Worm (Caenorhabditis elegans) whole organism, young adult: Measurements from ENCODE around the gene T23F11.6.
A peak's percentile ranks its signal among the peaks of the same experiment; 100 is the strongest.

Experiments used
- B0035.1 ChIP-seq: sonication (generic microtip); optimal IDR thresholded peaks from 2 replicates; lab custom pipeline; 2016; ENCODE audit warnings: missing genetic modification characterization, mild to moderate bottlenecking, missing compliant biosample characterization, missing genotype, missing genetic modification reagents
- C17E4.6 ChIP-seq: fragments of 200-800 bp; sonication (Bioruptor generic); IDR thresholded peaks from 2 replicates; pipeline ENCODE4 v1.3.6; 2022; ENCODE audit warnings: missing genetic modification reagents, missing genetic modification characterization, missing compliant biosample characterization
- D2030.7 ChIP-seq: fragments of 200-800 bp; sonication (Bioruptor generic); IDR thresholded peaks from 2 replicates; pipeline ENCODE4 v1.3.6; 2022; ENCODE audit warnings: missing genetic modification reagents, missing genetic modification characterization, missing compliant biosample characterization
- F23B12.7 ChIP-seq: sonication (generic microtip); optimal IDR thresholded peaks from 2 replicates; lab custom pipeline; 2017; ENCODE audit warnings: missing genetic modification characterization, mild to moderate bottlenecking, missing compliant biosample characterization, antibody characterized with exemption, moderate library complexity; ENCODE audit not compliant: insufficient read depth
- F55B11.4 ChIP-seq: sonication (generic microtip); optimal IDR thresholded peaks from 2 replicates; lab custom pipeline; 2016; ENCODE audit warnings: missing compliant biosample characterization, missing genetic modification characterization, borderline replicate concordance; ENCODE audit not compliant: insufficient read depth
- T26A5.8 ChIP-seq: sonication (generic microtip); optimal IDR thresholded peaks from 2 replicates; lab custom pipeline; 2016; ENCODE audit warnings: missing genetic modification characterization, missing compliant biosample characterization
- Y53F4B.3 ChIP-seq: fragments of 200-800 bp; sonication (Bioruptor generic); IDR thresholded peaks from 2 replicates; pipeline ENCODE4 v1.3.6; 2022; ENCODE audit warnings: missing genetic modification reagents, missing genetic modification characterization, missing compliant biosample characterization
- Y53G8AR.9 ChIP-seq: fragments of 200-800 bp; sonication (Bioruptor generic); conservative IDR thresholded peaks from 2 replicates; pipeline ENCODE4 v1.3.6; 2022; ENCODE audit warnings: missing genetic modification reagents, missing genetic modification characterization, missing compliant biosample characterization
- Y56A3A.18 ChIP-seq: fragments of 200-800 bp; sonication (Bioruptor generic); IDR thresholded peaks from 2 replicates; pipeline ENCODE4 v1.3.6; 2022; ENCODE audit warnings: missing genetic modification reagents, missing genetic modification characterization, missing compliant biosample characterization
- Y79H2A.3 ChIP-seq: fragments of 200-800 bp; sonication (Bioruptor generic); conservative IDR thresholded peaks from 2 replicates; pipeline ENCODE4 v1.3.6; 2022; ENCODE audit warnings: missing genetic modification reagents, missing genetic modification characterization, missing compliant biosample characterization
- Y95B8A.8 ChIP-seq: fragments of 200-800 bp; sonication (Bioruptor generic); IDR thresholded peaks from 2 replicates; pipeline ENCODE4 v1.3.6; 2022; ENCODE audit warnings: missing genetic modification reagents, missing genetic modification characterization, missing compliant biosample characterization
- ZK185.1 ChIP-seq: sonication (generic microtip); optimal IDR thresholded peaks from 2 replicates; lab custom pipeline; 2016; ENCODE audit warnings: mild to moderate bottlenecking, missing genetic modification characterization, missing compliant biosample characterization; ENCODE audit not compliant: poor library complexity, severe bottlenecking
- atf-7 ChIP-seq: sonication (generic microtip); optimal IDR thresholded peaks from 2 replicates; lab custom pipeline; 2017; ENCODE audit warnings: mild to moderate bottlenecking, missing genetic modification characterization, missing compliant biosample characterization
- attf-6 ChIP-seq: fragments of 200-800 bp; sonication (Bioruptor generic); IDR thresholded peaks from 2 replicates; pipeline ENCODE4 v1.3.6; 2022; ENCODE audit warnings: missing genetic modification reagents, missing genetic modification characterization, missing compliant biosample characterization
- bed-2 ChIP-seq: fragments of 200-800 bp; sonication (Bioruptor generic); IDR thresholded peaks from 2 replicates; pipeline ENCODE4 v1.3.6; 2022; ENCODE audit warnings: missing genetic modification reagents, missing genetic modification characterization, missing compliant biosample characterization
- ccch-3 ChIP-seq: fragments of 200-800 bp; sonication (Bioruptor generic); optimal IDR thresholded peaks from 2 replicates; lab custom pipeline; 2018; ENCODE audit warnings: mild to moderate bottlenecking, missing genetic modification characterization, missing compliant biosample characterization
- ceh-100 ChIP-seq: fragments of 200-800 bp; sonication (Bioruptor generic); IDR thresholded peaks from 2 replicates; pipeline ENCODE4 v1.3.6; 2022; ENCODE audit warnings: missing genetic modification reagents, missing genetic modification characterization, missing compliant biosample characterization
- ceh-27 ChIP-seq: fragments of 200-800 bp; sonication (Bioruptor generic); optimal IDR thresholded peaks from 2 replicates; lab custom pipeline; 2018; ENCODE audit warnings: mild to moderate bottlenecking, missing genetic modification characterization, moderate library complexity, missing compliant biosample characterization
- ceh-79 ChIP-seq: sonication (generic microtip); optimal IDR thresholded peaks from 2 replicates; lab custom pipeline; 2017; ENCODE audit warnings: mild to moderate bottlenecking, missing genetic modification characterization, missing compliant biosample characterization
- ceh-91 ChIP-seq: fragments of 200-800 bp; sonication (Bioruptor generic); IDR thresholded peaks from 2 replicates; pipeline ENCODE4 v1.3.6; 2022; ENCODE audit warnings: missing genetic modification reagents, missing genetic modification characterization, missing compliant biosample characterization
- gei-17 ChIP-seq: fragments of 200-800 bp; sonication (Bioruptor generic); optimal IDR thresholded peaks from 2 replicates; lab custom pipeline; 2018; ENCODE audit warnings: mild to moderate bottlenecking, missing genetic modification characterization, missing compliant biosample characterization
- him-1 ChIP-seq: sonication (generic microtip); optimal IDR thresholded peaks from 2 replicates; lab custom pipeline; 2016; ENCODE audit warnings: missing genotype, missing genetic modification reagents, missing genetic modification characterization, missing compliant biosample characterization
- hmg-1.2 ChIP-seq: fragments of 200-800 bp; sonication (Bioruptor generic); IDR thresholded peaks from 2 replicates; pipeline ENCODE4 v1.3.6; 2022; ENCODE audit warnings: missing genetic modification reagents, missing genetic modification characterization, missing compliant biosample characterization
- lag-1 ChIP-seq: fragments of 200-800 bp; sonication (Bioruptor generic); IDR thresholded peaks from 2 replicates; pipeline ENCODE4 v1.3.6; 2022; ENCODE audit warnings: missing genetic modification reagents, missing genetic modification characterization, missing compliant biosample characterization
- lin-54 ChIP-seq: fragments of 200-800 bp; sonication (Bioruptor generic); optimal IDR thresholded peaks from 2 replicates; lab custom pipeline; 2018; ENCODE audit warnings: mild to moderate bottlenecking, missing genetic modification characterization, missing compliant biosample characterization
- madf-10 ChIP-seq: sonication (generic microtip); optimal IDR thresholded peaks from 2 replicates; lab custom pipeline; 2016; ENCODE audit warnings: mild to moderate bottlenecking, missing genetic modification characterization, missing compliant biosample characterization
- madf-6 ChIP-seq: fragments of 200-800 bp; sonication (Bioruptor generic); IDR thresholded peaks from 2 replicates; pipeline ENCODE4 v1.3.6; 2022; ENCODE audit warnings: missing genetic modification reagents, missing genetic modification characterization, missing compliant biosample characterization
- mcd-1 ChIP-seq: fragments of 200-800 bp; sonication (Bioruptor generic); IDR thresholded peaks from 2 replicates; pipeline ENCODE4 v1.3.6; 2022; ENCODE audit warnings: missing genetic modification reagents, missing genetic modification characterization, missing compliant biosample characterization
- nhr-27 ChIP-seq: fragments of 200-800 bp; sonication (Bioruptor generic); optimal IDR thresholded peaks from 2 replicates; lab custom pipeline; 2018; ENCODE audit warnings: mild to moderate bottlenecking, missing genetic modification characterization, moderate library complexity, missing compliant biosample characterization
- nhr-80 ChIP-seq: sonication (generic microtip); optimal IDR thresholded peaks from 2 replicates; lab custom pipeline; 2016; ENCODE audit warnings: missing genetic modification characterization, missing compliant biosample characterization
- nhr-90 ChIP-seq: sonication (generic microtip); optimal IDR thresholded peaks from 2 replicates; lab custom pipeline; 2016; ENCODE audit warnings: missing genotype, mild to moderate bottlenecking, missing genetic modification characterization, missing compliant biosample characterization
- pbrm-1 ChIP-seq: fragments of 200-800 bp; sonication (Bioruptor generic); IDR thresholded peaks from 2 replicates; pipeline ENCODE4 v1.3.6; 2022; ENCODE audit warnings: missing genetic modification reagents, missing genetic modification characterization, missing compliant biosample characterization
- repo-1 ChIP-seq: sonication (generic microtip); optimal IDR thresholded peaks from 2 replicates; lab custom pipeline; 2017; ENCODE audit warnings: mild to moderate bottlenecking, missing genetic modification characterization, missing compliant biosample characterization
- sptf-2 ChIP-seq: fragments of 200-800 bp; sonication (Bioruptor generic); optimal IDR thresholded peaks from 2 replicates; lab custom pipeline; 2018; ENCODE audit warnings: mild to moderate bottlenecking, missing genetic modification characterization, missing compliant biosample characterization
- tbp1 ChIP-seq: fragments of 200-800 bp; sonication (Bioruptor generic); optimal IDR thresholded peaks from 2 replicates; lab custom pipeline; 2018; ENCODE audit warnings: mild to moderate bottlenecking, missing genetic modification characterization, missing compliant biosample characterization
- unc-62 ChIP-seq: fragments of 150-350 bp; optimal IDR thresholded peaks from 2 replicates; lab custom pipeline; 2014; ENCODE audit warnings: missing biosample characterization, missing genetic modification reagents, missing genetic modification characterization
- zfh-2 ChIP-seq: fragments of 200-800 bp; sonication (Bioruptor generic); conservative IDR thresholded peaks from 2 replicates; pipeline ENCODE4 v1.3.6; 2022; ENCODE audit warnings: missing genetic modification reagents, missing genetic modification characterization, missing compliant biosample characterization
- ztf-18 ChIP-seq: sonication (generic microtip); optimal IDR thresholded peaks from 2 replicates; lab custom pipeline; 2016; ENCODE audit warnings: missing genotype, mild to moderate bottlenecking, missing genetic modification characterization, missing compliant biosample characterization
- ztf-28 ChIP-seq: fragments of 200-800 bp; sonication (Bioruptor generic); IDR thresholded peaks from 2 replicates; pipeline ENCODE4 v1.3.6; 2022; ENCODE audit warnings: missing genetic modification reagents, missing genetic modification characterization, missing compliant biosample characterization

Gene T23F11.6

ce11 chrIII:4689595-4689994 lies 41.9 kb upstream of the T23F11.6 start (continued):
- TF ChIP-seq ZK185.1 (peak; percentile 85), nhr-27 (tag; lab: Kevin White, UChicago) (no peak), Y53F4B.3 (GFP tag; lab: Robert Waterston, UW) (peak; percentile 74; the same call in 1 of the 2 replicates), pbrm-1 (GFP tag; lab: Robert Waterston, UW) (peak; percentile 66), bed-2 (GFP tag; lab: Robert Waterston, UW) (no peak), sptf-2 (GFP tag; lab: Kevin White, UChicago) (peak; percentile 87), tbp1 (GFP tag; lab: Kevin White, UChicago) (peak; percentile 98), Y56A3A.18 (GFP tag; lab: Robert Waterston, UW) (0 out of 2 replicates have a peak, but pooled peaks have one; percentile 45), him-1 (tag; lab: Kevin White, UChicago) (peak; percentile 88), F23B12.7 (tag; lab: Kevin White, UChicago) (peak; percentile 82), Y53G8AR.9 (GFP tag; lab: Robert Waterston, UW) (peak; percentile 77), lin-54 (GFP tag; lab: Kevin White, UChicago) (peak; percentile 77), ceh-79 (tag; lab: Kevin White, UChicago) (peak; percentile 64), C17E4.6 (no peak), repo-1 (peak; percentile 83), ceh-91 (GFP tag; lab: Robert Waterston, UW) (0 out of 2 replicates have a peak, but pooled peaks have one; percentile 26), Y95B8A.8 (GFP tag; lab: Robert Waterston, UW) (0 out of 2 replicates have a peak, but pooled peaks have one; percentile 63), madf-6 (GFP tag; lab: Robert Waterston, UW) (peak; percentile 74; the same call in 1 of the 2 replicates), ztf-18 (tag; lab: Kevin White, UChicago) (peak; percentile 89), zfh-2 (no peak), gei-17 (peak; percentile 29), mcd-1 (GFP tag; lab: Robert Waterston, UW) (no peak), T26A5.8 (tag; lab: Kevin White, UChicago) (peak; percentile 79), D2030.7 (GFP tag; lab: Robert Waterston, UW) (peak; percentile 86), atf-7 (peak; percentile 69), Y79H2A.3 (GFP tag; lab: Robert Waterston, UW) (0 out of 2 replicates have a peak, but pooled peaks have one; percentile 44), F55B11.4 (tag; lab: Kevin White, UChicago) (no peak), B0035.1 (tag; lab: Kevin White, UChicago) (peak; percentile 17), madf-10 (tag; lab: Kevin White, UChicago) (peak; percentile 74), unc-62 (peak; percentile 26), lag-1 (GFP tag; lab: Robert Waterston, UW) (no peak), ccch-3 (peak; percentile 85)

- no peak for TF ChIP-seq nhr-90 (tag; lab: Kevin White, UChicago)
- no peak for TF ChIP-seq lag-1 (GFP tag; lab: Robert Waterston, UW)
- peak; percentile 51 for TF ChIP-seq nhr-80 (tag; lab: Kevin White, UChicago)
Measured at ce11 chrIII:4688965-4689364, 41.2 kb upstream of the T23F11.6 start, which contains the start of gene ppat-1. ppat-1 (plus strand) TSS chrIII:4689280.

- TF ChIP-seq B0035.1 (tag; lab: Kevin White, UChicago), result no peak
- TF ChIP-seq ceh-100 (GFP tag; lab: Robert Waterston, UW), result no peak
- peak; percentile 64 for TF ChIP-seq hmg-1.2
- TF ChIP-seq F23B12.7 (tag; lab: Kevin White, UChicago), result no peak
- TF ChIP-seq ztf-28 (GFP tag; lab: Robert Waterston, UW), result no peak
- no peak for TF ChIP-seq attf-6
- TF ChIP-seq ceh-27 (GFP tag; lab: Kevin White, UChicago), result no peak
- TF ChIP-seq, all 124 proteins: peak for 1
Measured at ce11 chrIII:4688356-4688755, 40.6 kb upstream of the T23F11.6 start, which contains the start of gene tag-243. tag-243 (minus strand) TSS chrIII:4688456.
